Worm (Caenorhabditis elegans): ENCODE data around the gene cyk-4.

DNA sequence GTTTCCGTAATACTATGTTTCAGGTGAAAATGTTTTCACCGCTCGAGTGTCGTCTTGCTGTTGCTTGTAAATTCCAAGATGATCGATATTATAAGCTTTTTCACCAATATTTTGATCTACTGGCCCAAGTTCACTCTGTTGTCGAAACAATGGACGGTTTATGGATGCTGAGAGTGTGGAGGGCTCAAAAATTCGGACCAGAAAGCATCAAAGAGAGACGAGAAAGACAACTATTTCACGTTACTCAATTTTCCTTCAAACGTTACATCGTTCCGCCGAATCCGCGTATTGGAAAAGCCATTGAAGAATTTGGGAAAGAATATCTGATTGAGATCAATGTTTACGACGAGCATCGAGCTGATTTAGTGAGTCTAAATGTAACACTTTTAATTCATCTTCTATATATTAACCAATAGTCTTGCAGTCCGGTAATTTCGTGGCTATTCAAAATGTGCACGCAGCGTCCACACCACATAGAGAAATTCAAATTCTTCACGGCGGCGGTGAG lies 9.2 kb upstream of the cyk-4 start, which contains the start of gene pot-3:
- peak in 1 of 3 experiments; percentile 28 for TF ChIP-seq elt-3 (tag; optimal IDR thresholded peaks at IDR 0.05)
- no peak for TF ChIP-seq nhr-12 (tag; optimal IDR thresholded peaks at IDR 0.05)
- TF ChIP-seq nhr-237 (tag; optimal IDR thresholded peaks at IDR 0.05), result no peak
- TF ChIP-seq mdl-1 (tag; optimal IDR thresholded peaks at IDR 0.05), result no peak
- TF ChIP-seq ztf-4 (tag; optimal IDR thresholded peaks at IDR 0.05), result no peak
- TF ChIP-seq ztf-11 (tag; optimal IDR thresholded peaks at IDR 0.05), result peak; percentile 49
- TF ChIP-seq unc-62 (GFP tag; optimal IDR thresholded peaks at IDR 0.05), result no peak
- TF ChIP-seq nfya-1 (tag; optimal IDR thresholded peaks at IDR 0.05; ENCODE audit: insufficient read depth), result no peak
- no peak for TF ChIP-seq nhr-76 (tag; optimal IDR thresholded peaks at IDR 0.05)
- TF ChIP-seq R02D3.7 (tag; optimal IDR thresholded peaks at IDR 0.05), result no peak
- TF ChIP-seq ceh-16 (tag; optimal IDR thresholded peaks at IDR 0.05), result no peak
